Fruit fly (Drosophila melanogaster) whole organism: ENCODE data around the gene CG1983.

Experiments used
- Dll ChIP-seq: fragments of >200 bp; optimal IDR thresholded peaks from 2 replicates; lab custom pipeline; 2017
- EcR ChIP-seq, 2 experiments: fragments of >200 bp; optimal IDR thresholded peaks; 2 replicates each; lab custom pipeline; 2017; ENCODE audit warnings: missing biosample characterization in 2 of 2, missing genetic modification characterization in 2 of 2, missing genetic modification reagents in 2 of 2
- pan ChIP-seq: fragments of >200 bp; optimal IDR thresholded peaks from 2 replicates; lab custom pipeline; 2017
- psq ChIP-seq: fragments of >200 bp; optimal IDR thresholded peaks from 2 replicates; lab custom pipeline; 2017
- usp ChIP-seq: fragments of >200 bp; optimal IDR thresholded peaks from 2 replicates; lab custom pipeline; 2017; ENCODE audit warnings: missing biosample characterization, missing genetic modification characterization, mixed read lengths

DNA sequence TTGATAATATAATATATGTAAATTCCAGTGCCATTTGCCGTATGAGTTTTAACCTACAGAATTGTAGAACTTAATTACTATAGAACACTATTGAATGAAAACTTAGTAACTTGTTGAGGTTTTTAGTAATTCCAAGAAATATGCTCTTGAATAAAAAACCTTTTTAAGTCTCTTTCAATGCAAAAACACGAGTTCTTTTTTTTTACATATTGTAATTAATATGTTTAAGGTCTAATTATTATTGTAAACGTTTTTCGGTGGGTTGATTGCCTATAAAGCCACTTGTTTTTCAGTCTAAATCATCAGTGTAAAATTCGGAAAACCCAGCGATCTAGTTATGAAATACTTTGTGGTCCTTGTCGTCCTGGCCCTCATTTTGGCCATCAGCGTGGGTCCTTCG lies 32.1 kb upstream of the CG1983 start, which contains the start of gene Anp:
- no peak for TF ChIP-seq psq (lab: Kevin White, UChicago)
- TF ChIP-seq Dll (lab: Kevin White, UChicago) = no peak
- TF ChIP-seq usp (GFP tag; lab: Kevin White, UChicago) = no peak
- TF ChIP-seq pan (lab: Kevin White, UChicago) = no peak
- no peak for TF ChIP-seq EcR (GFP tag; optimal IDR thresholded peaks at IDR 0.05; lab: Kevin White, UChicago)
